Worm (Caenorhabditis elegans) whole organism, mixed stage, embryonic: Measurements from ENCODE around the gene Y71H2B.5.

Source experiments
- mep-1 ChIP-seq: fragments of 150-350 bp; optimal IDR thresholded peaks from 2 replicates; lab custom pipeline; 2017; ENCODE audit warnings: missing biosample characterization, missing genetic modification reagents, missing genetic modification characterization, inconsistent platforms
- ztf-11 ChIP-seq: fragments of 150-350 bp; optimal IDR thresholded peaks from 2 replicates; lab custom pipeline; 2014; ENCODE audit warnings: missing biosample characterization, missing genetic modification characterization

DNA sequence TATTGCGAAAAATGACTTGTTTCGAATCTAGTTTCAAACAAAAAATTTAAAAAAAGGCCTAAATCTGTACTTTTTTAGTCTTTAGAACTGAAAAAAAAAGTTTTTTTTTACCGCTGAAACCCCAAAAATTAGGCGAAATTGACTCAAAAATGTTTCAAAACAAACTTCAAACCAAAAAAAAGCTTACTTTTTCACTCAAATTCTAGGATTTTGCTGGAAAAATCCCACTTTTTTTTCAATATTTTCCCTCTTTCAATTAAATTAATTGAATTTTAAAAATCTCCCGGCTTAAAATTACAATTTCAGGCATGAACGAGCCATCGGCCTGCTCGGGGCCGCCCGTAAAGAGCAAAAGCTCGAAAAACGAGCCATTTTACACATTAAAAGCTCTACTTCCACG lies 10.1 kb upstream of the Y71H2B.5 start, which contains the start of gene mdt-19:
- no peak for TF ChIP-seq mep-1 (tag; lab: Kevin White, UChicago)
- no peak for TF ChIP-seq ztf-11 (tag; lab: Kevin White, UChicago)
